Worm (Caenorhabditis elegans) whole organism, late embryonic: Measurements from ENCODE around the gene C23H3.2.

Experiments used
- K02D7.2 ChIP-seq: sonication (generic microtip); optimal IDR thresholded peaks from 2 replicates; lab custom pipeline; 2017; ENCODE audit warnings: mild to moderate bottlenecking, missing genetic modification characterization, missing compliant biosample characterization
- T23F11.4 ChIP-seq: fragments of 200-800 bp; sonication (Bioruptor generic); optimal IDR thresholded peaks from 2 replicates; lab custom pipeline; 2018; ENCODE audit warnings: mild to moderate bottlenecking, missing genetic modification characterization, missing compliant biosample characterization
- Y22D7AL.16 ChIP-seq: sonication (generic microtip); optimal IDR thresholded peaks from 2 replicates; lab custom pipeline; 2016; ENCODE audit warnings: missing genetic modification characterization, missing compliant biosample characterization
- ahr-1 ChIP-seq: sonication (generic microtip); optimal IDR thresholded peaks from 2 replicates; lab custom pipeline; 2016; ENCODE audit warnings: missing genetic modification characterization, missing compliant biosample characterization
- ceh-14 ChIP-seq: sonication (generic microtip); optimal IDR thresholded peaks from 2 replicates; lab custom pipeline; 2016; ENCODE audit warnings: missing genotype, missing genetic modification characterization, missing compliant biosample characterization
- ceh-18 ChIP-seq: sonication (generic microtip); optimal IDR thresholded peaks from 2 replicates; lab custom pipeline; 2016; ENCODE audit warnings: missing genetic modification characterization, missing compliant biosample characterization
- ceh-19 ChIP-seq: fragments of 200-800 bp; sonication (Bioruptor generic); optimal IDR thresholded peaks from 2 replicates; lab custom pipeline; 2018; ENCODE audit warnings: mild to moderate bottlenecking, missing genetic modification characterization, missing compliant biosample characterization
- ceh-2 ChIP-seq: sonication (generic microtip); optimal IDR thresholded peaks from 2 replicates; lab custom pipeline; 2016; ENCODE audit warnings: missing genotype, missing genetic modification characterization, missing compliant biosample characterization
- ceh-24 ChIP-seq: sonication (generic microtip); optimal IDR thresholded peaks from 2 replicates; lab custom pipeline; 2016; ENCODE audit warnings: mild to moderate bottlenecking, missing genetic modification characterization, missing compliant biosample characterization
- ceh-34 ChIP-seq: sonication (generic microtip); optimal IDR thresholded peaks from 2 replicates; lab custom pipeline; 2016; ENCODE audit warnings: mild to moderate bottlenecking, missing genetic modification characterization, missing compliant biosample characterization
- ceh-48 ChIP-seq: sonication (generic microtip); optimal IDR thresholded peaks from 2 replicates; lab custom pipeline; 2016; ENCODE audit warnings: missing genetic modification characterization, inconsistent platforms, missing compliant biosample characterization
- ceh-6 ChIP-seq: fragments of 200-800 bp; sonication (Bioruptor generic); optimal IDR thresholded peaks from 2 replicates; lab custom pipeline; 2018; ENCODE audit warnings: mild to moderate bottlenecking, missing genetic modification characterization, missing compliant biosample characterization
- ceh-9 ChIP-seq: sonication (generic microtip); optimal IDR thresholded peaks from 2 replicates; lab custom pipeline; 2016; ENCODE audit warnings: mild to moderate bottlenecking, missing genetic modification characterization, inconsistent platforms, missing compliant biosample characterization
- dmd-4 ChIP-seq: sonication (generic microtip); optimal IDR thresholded peaks from 2 replicates; lab custom pipeline; 2016; ENCODE audit warnings: borderline replicate concordance, missing genetic modification characterization, missing compliant biosample characterization
- dve-1 ChIP-seq: sonication (generic microtip); optimal IDR thresholded peaks from 2 replicates; lab custom pipeline; 2017; ENCODE audit warnings: antibody characterized with exemption, mild to moderate bottlenecking, missing genetic modification characterization, missing compliant biosample characterization
- elt-2 ChIP-seq: sonication (generic microtip); optimal IDR thresholded peaks from 2 replicates; lab custom pipeline; 2016; ENCODE audit warnings: missing genetic modification reagents, missing genetic modification characterization, missing compliant biosample characterization
- elt-4 ChIP-seq: sonication (generic microtip); optimal IDR thresholded peaks from 2 replicates; lab custom pipeline; 2016; ENCODE audit warnings: missing genetic modification characterization, missing compliant biosample characterization
- eyg-1 ChIP-seq: sonication (generic microtip); optimal IDR thresholded peaks from 2 replicates; lab custom pipeline; 2016; ENCODE audit warnings: missing genotype, missing genetic modification characterization, missing compliant biosample characterization
- fkh-6 ChIP-seq: sonication (generic microtip); optimal IDR thresholded peaks from 2 replicates; lab custom pipeline; 2016; ENCODE audit warnings: missing genetic modification characterization, missing compliant biosample characterization
- gmeb-2 ChIP-seq: sonication (generic microtip); optimal IDR thresholded peaks from 2 replicates; lab custom pipeline; 2016; ENCODE audit warnings: missing genetic modification characterization, inconsistent platforms, missing compliant biosample characterization
- hlh-15 ChIP-seq: sonication (generic microtip); optimal IDR thresholded peaks from 2 replicates; lab custom pipeline; 2016; ENCODE audit warnings: missing genetic modification characterization, missing compliant biosample characterization
- hlh-30 ChIP-seq: sonication (generic microtip); optimal IDR thresholded peaks from 2 replicates; lab custom pipeline; 2017; ENCODE audit warnings: antibody characterized with exemption, missing genetic modification characterization, missing compliant biosample characterization; ENCODE audit not compliant: insufficient read depth
- lim-6 ChIP-seq: sonication (generic microtip); optimal IDR thresholded peaks from 2 replicates; lab custom pipeline; 2016; ENCODE audit warnings: missing genetic modification characterization, missing compliant biosample characterization
- nfya-1 ChIP-seq: sonication (generic microtip); optimal IDR thresholded peaks from 2 replicates; lab custom pipeline; 2017; ENCODE audit warnings: missing genetic modification characterization, mild to moderate bottlenecking, missing compliant biosample characterization, antibody characterized with exemption, moderate library complexity
- pqm-1 ChIP-seq: sonication (generic microtip); optimal IDR thresholded peaks from 2 replicates; lab custom pipeline; 2016; ENCODE audit warnings: missing genetic modification characterization, missing compliant biosample characterization
- sdc-2 ChIP-seq: sonication (generic microtip); optimal IDR thresholded peaks from 2 replicates; lab custom pipeline; 2016; ENCODE audit warnings: missing genotype, missing genetic modification characterization, missing compliant biosample characterization
- sox-2 ChIP-seq: fragments of 200-800 bp; sonication (Bioruptor generic); IDR thresholded peaks from 2 replicates; pipeline ENCODE4 v1.3.6; 2022; ENCODE audit warnings: missing genetic modification reagents, missing genetic modification characterization, missing compliant biosample characterization
- sox-4 ChIP-seq: sonication (generic microtip); optimal IDR thresholded peaks from 2 replicates; lab custom pipeline; 2017; ENCODE audit warnings: mild to moderate bottlenecking, missing genetic modification characterization, inconsistent platforms, missing compliant biosample characterization
- syd-9 ChIP-seq: sonication (generic microtip); optimal IDR thresholded peaks from 2 replicates; lab custom pipeline; 2016; ENCODE audit warnings: mild to moderate bottlenecking, missing genetic modification characterization, moderate library complexity, missing compliant biosample characterization
- tbx-2 ChIP-seq: sonication (generic microtip); optimal IDR thresholded peaks from 2 replicates; lab custom pipeline; 2016; ENCODE audit warnings: missing genetic modification characterization, missing compliant biosample characterization
- tbx-7 ChIP-seq: sonication (generic microtip); optimal IDR thresholded peaks from 2 replicates; lab custom pipeline; 2016; ENCODE audit warnings: missing genotype, missing genetic modification characterization, missing compliant biosample characterization
- ttx-3 ChIP-seq: sonication (generic microtip); optimal IDR thresholded peaks from 2 replicates; lab custom pipeline; 2016; ENCODE audit warnings: missing genetic modification reagents, missing genetic modification characterization, missing compliant biosample characterization
- unc-3 ChIP-seq, 2 experiments: fragments of 200-800 bp in 1 of 2; sonication (Bioruptor generic) in 1 of 2; sonication (generic microtip) in 1 of 2; conservative IDR thresholded peaks in 1 of 2; optimal IDR thresholded peaks in 1 of 2; 2 replicates each; pipeline versions ENCODE4 v1.3.6 to Lab custom; 2016 to 2022; ENCODE audit warnings: missing compliant biosample characterization in 2 of 2, missing genetic modification characterization in 2 of 2, missing genetic modification reagents in 1 of 2
- unc-42 ChIP-seq: sonication (generic microtip); optimal IDR thresholded peaks from 2 replicates; lab custom pipeline; 2016; ENCODE audit warnings: missing genotype, missing genetic modification characterization, missing compliant biosample characterization
- unc-55 ChIP-seq: sonication (generic microtip); optimal IDR thresholded peaks from 2 replicates; lab custom pipeline; 2017; ENCODE audit warnings: missing biosample characterization, missing genetic modification reagents, missing genetic modification characterization

The C23H3.2 gene

ce11 chrII:73892-74291, 12.8 kb downstream of the C23H3.2 start:
- TF ChIP-seq ceh-2 (tag; lab: Kevin White, UChicago) = no peak
- no peak for TF ChIP-seq ceh-24 (tag; lab: Kevin White, UChicago)
- TF ChIP-seq ceh-9 (tag; lab: Kevin White, UChicago) = no peak
- no peak for TF ChIP-seq sox-4 (tag; lab: Kevin White, UChicago)
- TF ChIP-seq hlh-30 (tag; lab: Kevin White, UChicago) = no peak
- no peak for TF ChIP-seq tbx-2 (tag; lab: Kevin White, UChicago)
- no peak for TF ChIP-seq dve-1 (tag; lab: Kevin White, UChicago)
- TF ChIP-seq ceh-19 = no peak
- no peak for TF ChIP-seq sdc-2 (tag; lab: Kevin White, UChicago)
- no peak for TF ChIP-seq elt-4 (tag; lab: Kevin White, UChicago)
- TF ChIP-seq ceh-18 (tag; lab: Kevin White, UChicago) = no peak
- TF ChIP-seq ceh-48 (tag; lab: Kevin White, UChicago) = no peak
- TF ChIP-seq lim-6 (tag; lab: Kevin White, UChicago) = no peak
- TF ChIP-seq ttx-3 (tag; lab: Kevin White, UChicago) = no peak
- no peak for TF ChIP-seq sox-2
- TF ChIP-seq eyg-1 (tag; lab: Kevin White, UChicago) = no peak
- no peak for TF ChIP-seq hlh-15 (tag; lab: Kevin White, UChicago)

DNA sequence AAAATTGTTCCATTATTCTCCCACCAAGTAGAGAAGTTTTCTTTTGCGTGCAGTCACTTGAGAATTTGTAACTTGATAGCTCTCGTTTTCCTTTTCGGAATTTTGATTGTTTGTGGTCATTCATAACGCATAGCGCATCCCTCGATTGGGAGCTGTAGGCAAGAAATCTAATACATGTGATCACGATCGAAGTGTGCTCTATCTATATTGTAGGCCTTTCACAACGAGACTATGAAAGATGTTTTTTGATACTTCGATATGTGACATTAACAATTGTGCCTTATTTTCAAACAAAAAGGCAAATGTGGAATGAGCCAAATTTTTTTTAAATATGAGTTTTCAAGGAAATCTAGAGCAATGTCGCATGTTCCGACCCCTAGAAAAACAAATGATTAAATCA, 14.7 kb downstream of the C23H3.2 start:
- TF ChIP-seq ceh-34 = peak; percentile 51
- no peak for TF ChIP-seq syd-9 (tag; lab: Kevin White, UChicago)
- TF ChIP-seq tbx-7 (tag; lab: Kevin White, UChicago) = no peak
- no peak for TF ChIP-seq Y22D7AL.16
- TF ChIP-seq, all 69 proteins: peak for 1

DNA sequence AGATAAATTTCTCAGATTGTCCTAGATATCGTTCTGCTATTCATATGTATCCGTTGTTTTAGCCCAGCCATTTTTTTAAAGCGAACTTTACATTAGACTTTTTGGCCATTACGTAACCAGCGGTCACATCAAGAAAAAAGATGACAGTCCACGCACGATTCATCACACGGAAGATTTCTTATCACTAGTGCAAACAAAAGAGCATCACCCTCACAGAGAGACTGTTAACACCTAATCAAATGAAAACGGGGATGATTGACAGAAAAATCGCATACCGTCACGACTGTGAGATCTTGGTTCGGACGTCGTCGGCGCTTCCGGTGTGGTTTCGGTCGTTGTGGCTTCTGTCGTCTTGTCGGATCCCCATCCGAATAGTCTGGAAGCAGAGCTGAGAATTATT, 15.5 kb downstream of the C23H3.2 start:
- no peak for TF ChIP-seq ahr-1 (tag; lab: Kevin White, UChicago)
- TF ChIP-seq elt-2 = no peak
- no peak for TF ChIP-seq tbx-7 (tag; lab: Kevin White, UChicago)
- no peak for TF ChIP-seq pqm-1 (tag; lab: Kevin White, UChicago)
- TF ChIP-seq ceh-19 = no peak
- no peak for TF ChIP-seq syd-9 (tag; lab: Kevin White, UChicago)
- TF ChIP-seq dve-1 (tag; lab: Kevin White, UChicago) = no peak
- no peak for TF ChIP-seq dmd-4 (tag; lab: Kevin White, UChicago)
- TF ChIP-seq nfya-1 (tag; lab: Kevin White, UChicago) = no peak
- TF ChIP-seq K02D7.2 (tag; lab: Kevin White, UChicago) = no peak
- TF ChIP-seq ceh-6 (GFP tag; lab: Kevin White, UChicago) = no peak
- no peak for TF ChIP-seq ceh-48 (tag; lab: Kevin White, UChicago)
- TF ChIP-seq ceh-14 = no peak
- TF ChIP-seq ceh-34 = no peak
- no peak for TF ChIP-seq hlh-30 (tag; lab: Kevin White, UChicago)
- no peak for TF ChIP-seq unc-42 (tag; lab: Kevin White, UChicago)

DNA sequence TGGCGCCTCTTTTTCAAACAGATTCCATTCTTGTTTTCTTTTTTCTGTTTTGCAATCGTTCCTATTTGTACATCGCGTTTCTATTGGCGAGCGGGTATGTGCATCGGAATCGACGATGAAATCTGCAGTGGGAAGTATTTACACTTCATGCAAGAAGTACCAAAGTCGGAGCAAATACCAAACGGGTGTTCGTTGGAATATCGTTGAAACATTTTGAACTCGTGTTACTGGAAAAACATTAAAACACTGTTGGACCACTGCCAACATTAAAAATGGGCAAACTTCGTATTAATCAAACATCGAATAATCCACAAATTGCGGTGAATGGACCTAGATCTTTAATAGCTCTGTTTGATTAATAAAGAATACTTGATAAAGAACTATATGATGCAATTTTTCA, 18.1 kb downstream of the C23H3.2 start, which contains the start of gene C23H3.9:
C23H3.9 (minus strand) TSS at position 101 of the 400 bp plus-strand sequence.
- TF ChIP-seq unc-3 (GFP tag; conservative IDR thresholded peaks at IDR 0.05; lab: Robert Waterston, UW) (no peak), unc-3 (tag; optimal IDR thresholded peaks at IDR 0.05; lab: Kevin White, UChicago) (no peak), T23F11.4 (GFP tag; lab: Kevin White, UChicago) (no peak), gmeb-2 (tag; lab: Kevin White, UChicago) (no peak), K02D7.2 (tag; lab: Kevin White, UChicago) (no peak)

DNA sequence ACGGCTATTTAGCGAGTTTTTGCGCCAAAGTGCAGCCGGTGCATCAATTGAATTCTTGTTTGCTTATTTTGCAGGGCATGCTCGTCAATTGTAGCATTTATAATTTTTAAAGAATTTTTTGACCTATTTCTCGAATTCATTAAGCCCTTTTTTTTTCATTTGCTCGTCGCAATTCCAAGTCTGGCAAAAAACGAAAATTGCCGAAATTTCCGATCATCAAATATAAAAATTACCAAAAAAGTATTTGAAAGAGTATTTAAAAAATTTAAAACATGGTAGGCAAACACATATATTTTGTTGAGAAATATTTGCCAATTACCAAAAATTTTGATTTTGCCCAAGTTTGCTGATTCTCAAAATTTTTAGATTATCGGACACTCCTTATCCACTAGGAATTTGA, 23.0 kb downstream of the C23H3.2 start, which contains the start of gene C50D2.6:
C50D2.6 (plus strand) TSS at position 301 of the 400 bp plus-strand sequence.
- TF ChIP-seq unc-55 = no peak
- TF ChIP-seq sdc-2 (tag; lab: Kevin White, UChicago) = no peak
- TF ChIP-seq fkh-6 = no peak
